Fruit fly (Drosophila melanogaster) whole organism, embryonic: ENCODE data around the gene sud1.
A peak's percentile ranks its signal among the peaks of the same experiment; 100 is the strongest.

Source experiments
- Adf1 ChIP-seq: fragments of 200-800 bp; sonication (Bioruptor generic); IDR thresholded peaks from 2 replicates; pipeline ENCODE4 v1.3.6; 2022; ENCODE audit warnings: missing biosample characterization, missing genetic modification characterization
- Antp ChIP-seq: fragments of 200-800 bp; sonication (Bioruptor generic); optimal IDR thresholded peaks from 3 replicates; lab custom pipeline; 2016; ENCODE audit warnings: missing biosample characterization, missing genetic modification characterization
- BtbVII ChIP-seq: fragments of 200-800 bp; sonication (Bioruptor generic); optimal IDR thresholded peaks from 3 replicates; lab custom pipeline; 2017; ENCODE audit warnings: missing biosample characterization, mild to moderate bottlenecking, missing genetic modification characterization
- CG10209 ChIP-seq: fragments of 200-800 bp; sonication (Bioruptor generic); optimal IDR thresholded peaks from 3 replicates; lab custom pipeline; 2017; ENCODE audit warnings: missing biosample characterization, mild to moderate bottlenecking, missing genetic modification characterization, missing genetic modification reagents
- CG11456 ChIP-seq: fragments of 200-800 bp; sonication (Bioruptor generic); IDR thresholded peaks from 3 replicates; pipeline ENCODE4 v1.3.6; 2022; ENCODE audit warnings: missing biosample characterization, missing genetic modification characterization
- CG14710 ChIP-seq: fragments of 200-800 bp; sonication (Bioruptor generic); optimal IDR thresholded peaks from 3 replicates; lab custom pipeline; 2019; ENCODE audit warnings: missing biosample characterization, mild to moderate bottlenecking, missing genetic modification characterization, moderate library complexity
- CG15269 ChIP-seq: fragments of 200-800 bp; sonication (Bioruptor generic); optimal IDR thresholded peaks from 2 replicates; lab custom pipeline; 2018; ENCODE audit warnings: missing biosample characterization, mild to moderate bottlenecking, missing genetic modification characterization, moderate library complexity
- CG1529 ChIP-seq: fragments of 200-800 bp; sonication (Bioruptor generic); optimal IDR thresholded peaks from 3 replicates; lab custom pipeline; 2018; ENCODE audit warnings: missing biosample characterization, missing genetic modification characterization
- CG16813 ChIP-seq: fragments of 200-800 bp; sonication (Bioruptor generic); IDR thresholded peaks from 3 replicates; pipeline ENCODE4 v1.3.6; 2022; ENCODE audit warnings: missing biosample characterization, missing genetic modification characterization; ENCODE audit not compliant: partially characterized antibody
- CG1832 ChIP-seq: fragments of 200-800 bp; sonication (Bioruptor generic); optimal IDR thresholded peaks from 2 replicates; lab custom pipeline; 2017; ENCODE audit warnings: missing biosample characterization, mild to moderate bottlenecking, missing genetic modification characterization, inconsistent platforms
- CG3065 ChIP-seq: fragments of 200-800 bp; sonication (Bioruptor generic); optimal IDR thresholded peaks from 2 replicates; lab custom pipeline; 2016; ENCODE audit warnings: missing biosample characterization, missing genetic modification characterization
- CG4328 ChIP-seq: fragments of 200-800 bp; sonication (Bioruptor generic); optimal IDR thresholded peaks from 3 replicates; lab custom pipeline; 2017; ENCODE audit warnings: missing biosample characterization, missing genetic modification reagents, missing genetic modification characterization
- CG4707 ChIP-seq: fragments of 200-800 bp; sonication (Bioruptor generic); optimal IDR thresholded peaks from 2 replicates; lab custom pipeline; 2018; ENCODE audit warnings: missing biosample characterization, mild to moderate bottlenecking, missing genetic modification characterization, moderate library complexity
- CG7556 ChIP-seq: fragments of 200-800 bp; sonication (Bioruptor generic); optimal IDR thresholded peaks from 2 replicates; lab custom pipeline; 2017; ENCODE audit warnings: missing biosample characterization, mild to moderate bottlenecking, missing genetic modification characterization
- CG9609 ChIP-seq: fragments of 200-800 bp; sonication (Bioruptor generic); optimal IDR thresholded peaks from 3 replicates; lab custom pipeline; 2016; ENCODE audit warnings: missing biosample characterization, missing genetic modification characterization
- CG9817 ChIP-seq: fragments of 200-800 bp; sonication (Bioruptor generic); optimal IDR thresholded peaks from 2 replicates; lab custom pipeline; 2018; ENCODE audit warnings: missing biosample characterization, mild to moderate bottlenecking, missing genetic modification characterization, moderate library complexity
- CHES-1-like ChIP-seq: fragments of 200-800 bp; sonication (Bioruptor generic); optimal IDR thresholded peaks from 2 replicates; lab custom pipeline; 2016; ENCODE audit warnings: missing biosample characterization, missing genetic modification characterization
- D ChIP-seq, 2 experiments: fragments of 200-800 bp in 1 of 2; fragments of >200 bp in 1 of 2; sonication (Bioruptor generic) in 1 of 2; optimal IDR thresholded peaks; 2 replicates in 1 of 2; 3 replicates in 1 of 2; lab custom pipeline; 2017; ENCODE audit warnings: mild to moderate bottlenecking in 1 of 2, missing biosample characterization in 1 of 2, missing genetic modification characterization in 1 of 2, missing genetic modification reagents in 1 of 2
- Deaf1 ChIP-seq: fragments of 200-800 bp; optimal IDR thresholded peaks from 3 replicates; lab custom pipeline; 2019; ENCODE audit warnings: missing biosample characterization, mild to moderate bottlenecking, missing genetic modification characterization, moderate library complexity
- Elba2 ChIP-seq: fragments of 200-800 bp; sonication (Bioruptor generic); optimal IDR thresholded peaks from 3 replicates; lab custom pipeline; 2016; ENCODE audit warnings: missing biosample characterization, missing genetic modification characterization
- Mes4 ChIP-seq: fragments of 200-800 bp; sonication (Bioruptor generic); optimal IDR thresholded peaks from 2 replicates; lab custom pipeline; 2016; ENCODE audit warnings: missing biosample characterization, missing genetic modification characterization
- Nf-YA ChIP-seq: fragments of 200-800 bp; sonication (Bioruptor generic); IDR thresholded peaks from 2 replicates; pipeline ENCODE4 v1.3.6; 2022; ENCODE audit warnings: missing biosample characterization, missing genetic modification characterization
- Rfx ChIP-seq: fragments of 200-800 bp; sonication (Bioruptor generic); IDR thresholded peaks from 2 replicates; pipeline ENCODE4 v1.3.6; 2022; ENCODE audit warnings: missing biosample characterization, missing genetic modification characterization
- Sin3A ChIP-seq: fragments of >200 bp; optimal IDR thresholded peaks from 2 replicates; lab custom pipeline; 2018
- Spps ChIP-seq: fragments of 200-800 bp; sonication (Bioruptor generic); optimal IDR thresholded peaks from 2 replicates; lab custom pipeline; 2018; ENCODE audit warnings: missing biosample characterization, mild to moderate bottlenecking, missing genetic modification characterization
- Taf1 ChIP-seq: fragments of 200-800 bp; sonication (Bioruptor generic); IDR thresholded peaks from 2 replicates; pipeline ENCODE4 v1.3.6; 2022; ENCODE audit warnings: missing biosample characterization, missing genetic modification characterization
- Trl ChIP-seq, 3 experiments: fragments of >200 bp in 2 of 3; fragments of 200-800 bp in 1 of 3; sonication (Bioruptor generic) in 1 of 3; optimal IDR thresholded peaks; 2 replicates in 1 of 3; 3 replicates in 2 of 3; lab custom pipeline; 2016 to 2017; ENCODE audit warnings: missing biosample characterization in 1 of 3, missing genetic modification characterization in 1 of 3
- Usf ChIP-seq: fragments of 200-800 bp; sonication (Bioruptor generic); optimal IDR thresholded peaks from 2 replicates; lab custom pipeline; 2017; ENCODE audit warnings: missing genotype, missing biosample characterization, missing genetic modification characterization
- az2 ChIP-seq: fragments of 200-800 bp; sonication (Bioruptor generic); optimal IDR thresholded peaks from 3 replicates; lab custom pipeline; 2016; ENCODE audit warnings: missing biosample characterization, missing genetic modification characterization
- chn ChIP-seq: fragments of 200-800 bp; sonication (Bioruptor generic); optimal IDR thresholded peaks from 2 replicates; lab custom pipeline; 2016; ENCODE audit warnings: missing biosample characterization, missing genetic modification characterization
- dmrt11E ChIP-seq: fragments of 200-800 bp; sonication (Bioruptor generic); optimal IDR thresholded peaks from 3 replicates; lab custom pipeline; 2018; ENCODE audit warnings: missing biosample characterization, mild to moderate bottlenecking, missing genetic modification characterization, moderate library complexity
- en ChIP-seq: fragments of 200-800 bp; sonication (Bioruptor generic); optimal IDR thresholded peaks from 2 replicates; lab custom pipeline; 2016; ENCODE audit warnings: missing biosample characterization, missing genetic modification characterization
- ewg ChIP-seq: fragments of 200-800 bp; sonication (Bioruptor generic); optimal IDR thresholded peaks from 3 replicates; lab custom pipeline; 2017; ENCODE audit warnings: mild to moderate bottlenecking, missing biosample characterization, missing genetic modification reagents, missing genetic modification characterization
- mld ChIP-seq: fragments of 200-800 bp; sonication (Bioruptor generic); IDR thresholded peaks from 3 replicates; pipeline ENCODE4 v1.3.6; 2022; ENCODE audit warnings: missing biosample characterization, missing genetic modification characterization; ENCODE audit not compliant: partially characterized antibody
- otp ChIP-seq: fragments of 200-800 bp; sonication (Bioruptor generic); IDR thresholded peaks from 3 replicates; pipeline ENCODE4, ENCODE4 v1.3.6; 2022; ENCODE audit warnings: missing biosample characterization, missing genetic modification characterization
- pb ChIP-seq: fragments of 200-800 bp; sonication (Bioruptor generic); optimal IDR thresholded peaks from 3 replicates; lab custom pipeline; 2016; ENCODE audit warnings: missing biosample characterization, missing genetic modification characterization
- prd ChIP-seq, 3 experiments: fragments of >200 bp in 2 of 3; fragments of 200-800 bp in 1 of 3; sonication (Bioruptor generic) in 1 of 3; optimal IDR thresholded peaks in 2 of 3; IDR thresholded peaks in 1 of 3; 2 replicates in 2 of 3; 3 replicates in 1 of 3; pipeline versions ENCODE4 v1.3.6 to Lab custom; 2017 to 2022; ENCODE audit warnings: missing biosample characterization in 1 of 3, missing genetic modification characterization in 1 of 3
- pum ChIP-seq: fragments of 200-800 bp; sonication (Bioruptor generic); optimal IDR thresholded peaks from 2 replicates; lab custom pipeline; 2016; ENCODE audit warnings: missing biosample characterization, missing genetic modification characterization
- ro ChIP-seq: fragments of 200-800 bp; sonication (Bioruptor generic); IDR thresholded peaks from 2 replicates; pipeline ENCODE4 v1.3.6; 2022; ENCODE audit warnings: missing biosample characterization, missing genetic modification characterization
- slou ChIP-seq: fragments of 200-800 bp; sonication (Bioruptor generic); optimal IDR thresholded peaks from 3 replicates; lab custom pipeline; 2016; ENCODE audit warnings: missing biosample characterization, missing genetic modification characterization
- ssp ChIP-seq: fragments of 200-800 bp; sonication (Bioruptor generic); IDR thresholded peaks from 2 replicates; pipeline ENCODE4 v1.3.6; 2022; ENCODE audit warnings: missing biosample characterization, missing genetic modification characterization
- trem ChIP-seq: fragments of 200-800 bp; optimal IDR thresholded peaks from 3 replicates; lab custom pipeline; 2019; ENCODE audit warnings: missing biosample characterization, mild to moderate bottlenecking, missing genetic modification characterization, moderate library complexity
- twi ChIP-seq: fragments of 200-800 bp; optimal IDR thresholded peaks from 2 replicates; lab custom pipeline; 2019; ENCODE audit warnings: missing biosample characterization, mild to moderate bottlenecking, missing genetic modification characterization, moderate library complexity
- tx ChIP-seq: fragments of 200-800 bp; sonication (Bioruptor generic); optimal IDR thresholded peaks from 2 replicates; lab custom pipeline; 2016; ENCODE audit warnings: missing biosample characterization, missing genetic modification characterization
- yki ChIP-seq: fragments of >200 bp; optimal IDR thresholded peaks from 3 replicates; lab custom pipeline; 2018

The sud1 gene

dm6 chr3R:24876843-24877457 lies 40.7 kb downstream of the sud1 start, which contains the start of the genes CG11089 and CG31381 (continued):
- TF ChIP-seq CG7556 (GFP tag; lab: Kevin White, UChicago): peak; percentile 24

- TF ChIP-seq ewg (GFP tag; lab: Kevin White, UChicago) (peak; percentile 78), tx (GFP tag; lab: Kevin White, UChicago) (peak; percentile 63), Elba2 (GFP tag; lab: Kevin White, UChicago) (peak; percentile 6), Nf-YA (GFP tag; lab: Robert Waterston, UW) (peak; percentile 89), Spps (tag; lab: Kevin White, UChicago) (peak; percentile 54), Adf1 (GFP tag; lab: Robert Waterston, UW) (peak; percentile 79), az2 (GFP tag; lab: Kevin White, UChicago) (peak; percentile 90), CG9817 (tag; lab: Kevin White, UChicago) (peak; percentile 95), dmrt11E (peak; percentile 86), CG4328 (peak; percentile 85), en (GFP tag; lab: Kevin White, UChicago) (no peak), Mes4 (GFP tag; lab: Kevin White, UChicago) (no peak), twi (tag; lab: Kevin White, UChicago) (peak; percentile 83), mld (GFP tag; lab: Robert Waterston, UW) (peak; percentile 84), chn (GFP tag; lab: Kevin White, UChicago) (peak; percentile 73), BtbVII (GFP tag; lab: Kevin White, UChicago) (peak; percentile 77), Trl (optimal IDR thresholded peaks at IDR 0.05; lab: Kevin White, UChicago) (peak in 1 of 2 experiments; percentile 57), Trl (GFP tag; optimal IDR thresholded peaks at IDR 0.05; lab: Kevin White, UChicago) (peak; percentile 68), slou (peak; percentile 85), CG10209 (GFP tag; lab: Kevin White, UChicago) (peak; percentile 91), Sin3A (lab: Kevin White, UChicago) (peak; percentile 73), otp (peak; percentile 93), ro (GFP tag; lab: Robert Waterston, UW) (peak; percentile 90), ssp (GFP tag; lab: Robert Waterston, UW) (peak; percentile 86), CG11456 (GFP tag; lab: Robert Waterston, UW) (peak; percentile 98), CG1832 (GFP tag; lab: Kevin White, UChicago) (no peak), Rfx (peak; percentile 99), CG9609 (GFP tag; lab: Kevin White, UChicago) (peak; percentile 77), D (optimal IDR thresholded peaks at IDR 0.05; lab: Kevin White, UChicago) (no peak), D (GFP tag; optimal IDR thresholded peaks at IDR 0.05; lab: Kevin White, UChicago) (peak; percentile 76), CG3065 (GFP tag; lab: Kevin White, UChicago) (peak; percentile 76), Usf (GFP tag; lab: Kevin White, UChicago) (peak; percentile 85), Antp (peak; percentile 72), prd (optimal IDR thresholded peaks at IDR 0.05; lab: Kevin White, UChicago) (no peak), prd (GFP tag; IDR thresholded peaks at IDR 0.05; lab: Robert Waterston, UW) (peak; percentile 96), pum (GFP tag; lab: Kevin White, UChicago) (peak; percentile 68), yki (no peak), pb (GFP tag; lab: Kevin White, UChicago) (peak; percentile 62), CG1529 (peak; percentile 66), CG15269 (peak; percentile 90), Taf1 (peak; percentile 87), Deaf1 (tag; lab: Kevin White, UChicago) (peak; percentile 65), CG4707 (GFP tag; lab: Kevin White, UChicago) (peak; percentile 11), CG14710 (tag; lab: Kevin White, UChicago) (no peak), CG16813 (GFP tag; lab: Robert Waterston, UW) (peak; percentile 96), CHES-1-like (peak; percentile 53), trem (tag; lab: Kevin White, UChicago) (peak; percentile 84)
Observed at dm6 chr3R:24875939-24876842, 41.5 kb downstream of the sud1 start, which contains the start of gene CG3744. TSS of gene CG3744 (minus strand) at chr3R:24876654.
